Worm (Caenorhabditis elegans) whole organism, L2 larva: ENCODE results near the gene ZK1321.1.

ENCODE experiments used
- ZK546.5 ChIP-seq: sonication (generic microtip); optimal IDR thresholded peaks from 2 replicates; lab custom pipeline; 2017; ENCODE audit warnings: missing biosample characterization, missing genetic modification characterization
- ama-1 ChIP-seq: fragments of 150-350 bp; optimal IDR thresholded peaks from 2 replicates; lab custom pipeline; 2018; ENCODE audit warnings: inconsistent platforms
- egl-27 ChIP-seq: sonication (generic microtip); optimal IDR thresholded peaks from 3 replicates; lab custom pipeline; 2017; ENCODE audit warnings: missing biosample characterization, missing genetic modification reagents, missing genetic modification characterization
- elt-1 ChIP-seq: fragments of 150-350 bp; optimal IDR thresholded peaks from 2 replicates; lab custom pipeline; 2014; ENCODE audit warnings: missing biosample characterization, missing genetic modification characterization
- snpc-4 ChIP-seq: fragments of 150-350 bp; optimal IDR thresholded peaks from 2 replicates; lab custom pipeline; 2014; ENCODE audit warnings: missing biosample characterization, missing genetic modification characterization
- unc-39 ChIP-seq: fragments of 150-350 bp; optimal IDR thresholded peaks from 2 replicates; lab custom pipeline; 2014; ENCODE audit warnings: missing biosample characterization, missing genetic modification characterization
- ztf-1 ChIP-seq: fragments of 200-800 bp; sonication (Bioruptor generic); conservative IDR thresholded peaks from 2 replicates; pipeline ENCODE4 v1.3.6; 2022; ENCODE audit warnings: missing genetic modification characterization, missing compliant biosample characterization

- no peak for TF ChIP-seq ama-1
- no peak for TF ChIP-seq unc-39 (tag; lab: Kevin White, UChicago)
- no peak for TF ChIP-seq ztf-1 (GFP tag; lab: Robert Waterston, UW)
- no peak for TF ChIP-seq elt-1 (tag; lab: Kevin White, UChicago)
- TF ChIP-seq snpc-4 (tag; lab: Kevin White, UChicago), result no peak
- no peak for TF ChIP-seq egl-27 (tag; lab: Kevin White, UChicago)
- no peak for TF ChIP-seq ZK546.5 (tag; lab: Kevin White, UChicago)
Measured at ce11 chrII:9717904-9718303, 35.9 kb upstream of the ZK1321.1 start, which contains the start of gene Y53C12A.6.
